Fruit fly (Drosophila melanogaster) whole organism, prepupa: ENCODE data around the gene CG10750.

Experiments used
- Blimp-1 ChIP-seq: fragments of 200-800 bp; sonication (Bioruptor generic); optimal IDR thresholded peaks from 3 replicates; lab custom pipeline; 2017; ENCODE audit warnings: missing biosample characterization, missing genetic modification characterization, mild to moderate bottlenecking, moderate library complexity, missing genetic modification reagents
- CG10631 ChIP-seq: fragments of 200-800 bp; sonication (Bioruptor generic); optimal IDR thresholded peaks from 2 replicates; lab custom pipeline; 2016; ENCODE audit warnings: missing biosample characterization, missing genetic modification characterization
- CG10669 ChIP-seq: fragments of 200-800 bp; sonication (Bioruptor generic); optimal IDR thresholded peaks from 3 replicates; lab custom pipeline; 2018; ENCODE audit warnings: missing biosample characterization, mild to moderate bottlenecking, missing genetic modification characterization, moderate library complexity
- CG11762 ChIP-seq: fragments of 200-800 bp; sonication (Bioruptor generic); optimal IDR thresholded peaks from 3 replicates; lab custom pipeline; 2016; ENCODE audit warnings: missing biosample characterization, missing genetic modification characterization; ENCODE audit not compliant: insufficient read depth
- CG11902 ChIP-seq: fragments of 200-800 bp; sonication (Bioruptor generic); optimal IDR thresholded peaks from 3 replicates; lab custom pipeline; 2016; ENCODE audit warnings: missing biosample characterization, missing genetic modification characterization
- CG15336 ChIP-seq: fragments of 200-800 bp; sonication (Bioruptor generic); IDR thresholded peaks from 2 replicates; pipeline ENCODE4 v1.3.6; 2022; ENCODE audit warnings: missing biosample characterization, missing genetic modification characterization
- CG16779 ChIP-seq: fragments of 200-800 bp; sonication (Bioruptor generic); optimal IDR thresholded peaks from 3 replicates; lab custom pipeline; 2017; ENCODE audit warnings: missing biosample characterization, mild to moderate bottlenecking, missing genetic modification characterization
- CG3032 ChIP-seq: fragments of 200-800 bp; optimal IDR thresholded peaks from 2 replicates; lab custom pipeline; 2019; ENCODE audit warnings: missing biosample characterization, mild to moderate bottlenecking, missing genetic modification characterization, moderate library complexity
- CG31627 ChIP-seq: fragments of 200-800 bp; sonication (Bioruptor generic); optimal IDR thresholded peaks from 3 replicates; lab custom pipeline; 2016; ENCODE audit warnings: missing biosample characterization, missing genetic modification characterization
- CG34406 ChIP-seq: fragments of 200-800 bp; sonication (Bioruptor generic); optimal IDR thresholded peaks from 3 replicates; lab custom pipeline; 2016; ENCODE audit warnings: missing biosample characterization, missing genetic modification characterization
- CG3919 ChIP-seq: fragments of 200-800 bp; sonication (Bioruptor generic); optimal IDR thresholded peaks from 3 replicates; lab custom pipeline; 2016; ENCODE audit warnings: missing biosample characterization, missing genetic modification characterization
- CG6276 ChIP-seq: fragments of 200-800 bp; sonication (Bioruptor generic); optimal IDR thresholded peaks from 2 replicates; lab custom pipeline; 2017; ENCODE audit warnings: missing biosample characterization, mild to moderate bottlenecking, missing genetic modification characterization
- CG6854 ChIP-seq: fragments of 200-800 bp; sonication (Bioruptor generic); optimal IDR thresholded peaks from 2 replicates; lab custom pipeline; 2017; ENCODE audit warnings: missing biosample characterization, mild to moderate bottlenecking, missing genetic modification characterization
- CG8319 ChIP-seq: fragments of 200-800 bp; sonication (Bioruptor generic); optimal IDR thresholded peaks from 3 replicates; lab custom pipeline; 2016; ENCODE audit warnings: missing biosample characterization, missing genetic modification characterization
- CG8632 ChIP-seq: fragments of 200-800 bp; sonication (Bioruptor generic); optimal IDR thresholded peaks from 3 replicates; lab custom pipeline; 2016; ENCODE audit warnings: missing biosample characterization, missing genetic modification characterization
- CG9139 ChIP-seq: fragments of 200-800 bp; sonication (Bioruptor generic); optimal IDR thresholded peaks from 3 replicates; lab custom pipeline; 2017; ENCODE audit warnings: missing biosample characterization, mild to moderate bottlenecking, missing genetic modification characterization
- Eip75B ChIP-seq: fragments of 200-800 bp; sonication (Bioruptor generic); optimal IDR thresholded peaks from 3 replicates; lab custom pipeline; 2016; ENCODE audit warnings: missing biosample characterization, missing genetic modification characterization
- Eip78C ChIP-seq: fragments of 200-800 bp; sonication (Bioruptor generic); peaks from one replicate; lab custom pipeline; 2016; ENCODE audit warnings: missing biosample characterization, missing genetic modification characterization
- Ets21C ChIP-seq: fragments of 200-800 bp; sonication (Bioruptor generic); optimal IDR thresholded peaks from 3 replicates; lab custom pipeline; 2016; ENCODE audit warnings: missing biosample characterization, missing genetic modification characterization
- Ets96B ChIP-seq: fragments of 200-800 bp; optimal IDR thresholded peaks from 2 replicates; lab custom pipeline; 2019; ENCODE audit warnings: missing biosample characterization, mild to moderate bottlenecking, missing genetic modification characterization, moderate library complexity
- Hr39 ChIP-seq: fragments of 200-800 bp; sonication (Bioruptor generic); optimal IDR thresholded peaks from 2 replicates; lab custom pipeline; 2016; ENCODE audit warnings: missing biosample characterization, missing genetic modification characterization
- Hr4 ChIP-seq: fragments of 200-800 bp; sonication (Bioruptor generic); optimal IDR thresholded peaks from 3 replicates; lab custom pipeline; 2016; ENCODE audit warnings: missing biosample characterization, missing genetic modification characterization
- Lpt ChIP-seq: fragments of 200-800 bp; sonication (Bioruptor generic); optimal IDR thresholded peaks from 3 replicates; lab custom pipeline; 2016; ENCODE audit warnings: missing biosample characterization, missing genetic modification characterization
- Met ChIP-seq: fragments of 200-800 bp; sonication (Bioruptor generic); optimal IDR thresholded peaks from 3 replicates; lab custom pipeline; 2016; ENCODE audit warnings: missing biosample characterization, missing genetic modification characterization
- OdsH ChIP-seq: fragments of 200-800 bp; sonication (Bioruptor generic); optimal IDR thresholded peaks from 3 replicates; lab custom pipeline; 2016; ENCODE audit warnings: missing biosample characterization, missing genetic modification characterization
- Smox ChIP-seq: fragments of 200-800 bp; sonication (Bioruptor generic); optimal IDR thresholded peaks from 3 replicates; lab custom pipeline; 2016; ENCODE audit warnings: missing biosample characterization, missing genetic modification characterization
- Sox102F ChIP-seq: fragments of 200-800 bp; sonication (Bioruptor generic); optimal IDR thresholded peaks from 2 replicates; lab custom pipeline; 2016; ENCODE audit warnings: missing biosample characterization, mild to moderate bottlenecking, missing genetic modification characterization
- Sox14 ChIP-seq: fragments of 200-800 bp; sonication (Bioruptor generic); optimal IDR thresholded peaks from 3 replicates; lab custom pipeline; 2016; ENCODE audit warnings: missing biosample characterization, missing genetic modification characterization
- Sox15 ChIP-seq: fragments of 200-800 bp; sonication (Bioruptor generic); optimal IDR thresholded peaks from 3 replicates; lab custom pipeline; 2016; ENCODE audit warnings: missing biosample characterization, missing genetic modification characterization
- achi ChIP-seq: fragments of 200-800 bp; sonication (Bioruptor generic); optimal IDR thresholded peaks from 3 replicates; lab custom pipeline; 2016; ENCODE audit warnings: missing biosample characterization, missing genetic modification characterization
- acj6 ChIP-seq: fragments of 200-800 bp; sonication (Bioruptor generic); optimal IDR thresholded peaks from 3 replicates; lab custom pipeline; 2016; ENCODE audit warnings: missing biosample characterization, missing genetic modification characterization
- cyc ChIP-seq: fragments of 200-800 bp; sonication (Bioruptor generic); optimal IDR thresholded peaks from 3 replicates; lab custom pipeline; 2016; ENCODE audit warnings: missing biosample characterization, missing genetic modification characterization
- dac ChIP-seq: fragments of 200-800 bp; sonication (Bioruptor generic); optimal IDR thresholded peaks from 2 replicates; lab custom pipeline; 2017; ENCODE audit warnings: missing biosample characterization, mild to moderate bottlenecking, missing genetic modification characterization
- dsx ChIP-seq: fragments of 200-800 bp; optimal IDR thresholded peaks from 3 replicates; lab custom pipeline; 2019; ENCODE audit warnings: missing biosample characterization, mild to moderate bottlenecking, missing genetic modification characterization, moderate library complexity; ENCODE audit not compliant: poor library complexity, severe bottlenecking
- eg ChIP-seq: fragments of 200-800 bp; sonication (Bioruptor generic); IDR thresholded peaks from 3 replicates; pipeline ENCODE4 v1.3.6; 2022; ENCODE audit warnings: missing biosample characterization, missing genetic modification characterization
- esn ChIP-seq: fragments of 200-800 bp; sonication (Bioruptor generic); optimal IDR thresholded peaks from 2 replicates; lab custom pipeline; 2016; ENCODE audit warnings: missing biosample characterization, mild to moderate bottlenecking, missing genetic modification characterization, moderate library complexity
- fd59A ChIP-seq: fragments of 200-800 bp; sonication (Bioruptor generic); optimal IDR thresholded peaks from 2 replicates; lab custom pipeline; 2017; ENCODE audit warnings: missing biosample characterization, mild to moderate bottlenecking, missing genetic modification characterization, missing genetic modification reagents
- fd85E ChIP-seq: fragments of 200-800 bp; sonication (Bioruptor generic); optimal IDR thresholded peaks from 3 replicates; lab custom pipeline; 2016; ENCODE audit warnings: missing biosample characterization, missing genetic modification characterization
- net ChIP-seq: fragments of 200-800 bp; sonication (Bioruptor generic); optimal IDR thresholded peaks from 3 replicates; lab custom pipeline; 2016; ENCODE audit warnings: missing biosample characterization, missing genetic modification characterization
- pdm3 ChIP-seq: fragments of 200-800 bp; sonication (Bioruptor generic); optimal IDR thresholded peaks from 3 replicates; lab custom pipeline; 2016; ENCODE audit warnings: missing biosample characterization, missing genetic modification characterization
- salr ChIP-seq, 2 experiments: fragments of 200-800 bp; sonication (Bioruptor generic); optimal IDR thresholded peaks; 3 replicates each; lab custom pipeline; 2016 to 2018; ENCODE audit warnings: missing biosample characterization in 2 of 2, missing genetic modification characterization in 2 of 2, mild to moderate bottlenecking in 1 of 2
- spab ChIP-seq: fragments of 200-800 bp; sonication (Bioruptor generic); optimal IDR thresholded peaks from 2 replicates; lab custom pipeline; 2017; ENCODE audit warnings: missing biosample characterization, mild to moderate bottlenecking, missing genetic modification characterization, missing genetic modification reagents
- ss ChIP-seq, 2 experiments: fragments of 200-800 bp; sonication (Bioruptor generic); optimal IDR thresholded peaks; 2 replicates in 1 of 2; 3 replicates in 1 of 2; lab custom pipeline; 2017 to 2018; ENCODE audit warnings: mild to moderate bottlenecking in 2 of 2, missing biosample characterization in 2 of 2, missing genetic modification characterization in 2 of 2, moderate library complexity in 1 of 2
- svp ChIP-seq: fragments of 200-800 bp; sonication (Bioruptor generic); peaks from one replicate; lab custom pipeline; 2016; ENCODE audit warnings: missing biosample characterization, missing genetic modification characterization
- topi ChIP-seq: fragments of 200-800 bp; sonication (Bioruptor generic); optimal IDR thresholded peaks from 3 replicates; lab custom pipeline; 2016; ENCODE audit warnings: missing biosample characterization, missing genetic modification characterization
- vri ChIP-seq: fragments of 200-800 bp; sonication (Bioruptor generic); optimal IDR thresholded peaks from 3 replicates; lab custom pipeline; 2016; ENCODE audit warnings: missing biosample characterization, mild to moderate bottlenecking, missing genetic modification characterization

The CG10750 gene

DNA sequence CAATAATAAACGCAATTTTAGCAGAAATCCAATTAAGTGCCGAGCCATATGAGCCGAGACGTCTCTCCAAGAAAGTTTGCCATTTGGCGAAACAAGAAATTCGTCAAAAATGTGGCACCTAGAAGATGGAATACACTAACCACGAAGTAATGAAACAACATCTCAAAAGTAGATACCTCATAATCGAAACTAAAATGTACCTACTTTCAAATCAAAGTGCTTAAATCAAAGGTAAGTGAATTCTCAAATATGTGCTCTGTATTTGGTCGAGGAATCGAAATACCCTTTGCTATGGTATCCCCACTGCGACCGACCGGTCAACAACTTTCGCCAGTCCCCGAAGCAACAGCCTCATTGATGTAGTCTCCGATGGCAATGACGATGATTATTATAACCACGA lies 7.6 kb downstream of the CG10750 start (continued):
- TF ChIP-seq cyc (GFP tag; lab: Kevin White, UChicago) (no peak), salr (GFP tag; optimal IDR thresholded peaks at IDR 0.05; lab: Kevin White, UChicago) (peak in 1 of 2 experiments; percentile 16), CG16779 (tag; lab: Kevin White, UChicago) (no peak), CG31627 (GFP tag; lab: Kevin White, UChicago) (no peak), Blimp-1 (GFP tag; lab: Kevin White, UChicago) (no peak), CG10669 (GFP tag; lab: Kevin White, UChicago) (no peak)

- no peak for TF ChIP-seq CG10631 (GFP tag; lab: Kevin White, UChicago)
- no peak for TF ChIP-seq CG6854 (GFP tag; lab: Kevin White, UChicago)
- TF ChIP-seq Ets96B (tag; lab: Kevin White, UChicago): no peak
- no peak for TF ChIP-seq dsx (GFP tag; lab: Kevin White, UChicago)
- TF ChIP-seq Hr4 (GFP tag; lab: Kevin White, UChicago): no peak
- TF ChIP-seq achi: no peak
- no peak for TF ChIP-seq CG9139
- TF ChIP-seq Eip75B (GFP tag; lab: Kevin White, UChicago): no peak
- TF ChIP-seq, all 60 proteins: peak for 0
These were observed 13.4 kb downstream of the CG10750 start for dm6 chr2L:19313442-19313841.

DNA sequence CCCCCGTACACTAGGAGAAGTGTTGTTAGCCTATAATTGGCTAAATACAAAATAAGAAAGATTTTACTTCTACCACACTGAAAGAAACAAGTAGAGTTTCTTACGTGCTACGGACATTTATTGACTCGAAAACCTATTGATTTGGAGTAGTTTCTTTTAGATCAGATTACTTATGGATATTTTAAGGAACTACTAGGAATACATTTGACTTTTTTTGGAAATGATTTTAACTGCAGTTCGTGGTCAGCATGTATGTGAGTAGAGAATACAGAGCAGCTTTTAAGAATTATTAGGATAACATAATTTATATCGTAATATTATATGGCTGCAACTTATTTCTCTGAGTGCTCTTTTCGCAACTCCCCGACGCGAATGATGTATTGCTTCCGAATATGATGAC lies 14.5 kb downstream of the CG10750 start:
- TF ChIP-seq Lpt (GFP tag; lab: Kevin White, UChicago): peak; percentile 52
- peak; percentile 69 for TF ChIP-seq acj6 (GFP tag; lab: Kevin White, UChicago)
- peak; percentile 37 for TF ChIP-seq CG11902
- peak; percentile 15 for TF ChIP-seq vri (GFP tag; lab: Kevin White, UChicago)
- TF ChIP-seq Sox15 (GFP tag; lab: Kevin White, UChicago): peak; percentile 53
- peak; percentile 75 to 82 for TF ChIP-seq ss (GFP tag; optimal IDR thresholded peaks at IDR 0.05; lab: Kevin White, UChicago)
- peak; percentile 80 for TF ChIP-seq Ets96B (tag; lab: Kevin White, UChicago)
- TF ChIP-seq salr (GFP tag; optimal IDR thresholded peaks at IDR 0.05; lab: Kevin White, UChicago): peak; percentile 14 to 86
- no peak for TF ChIP-seq fd85E (GFP tag; lab: Kevin White, UChicago)
- peak; percentile 70 for TF ChIP-seq CG10669 (GFP tag; lab: Kevin White, UChicago)
- peak; percentile 78 for TF ChIP-seq fd59A (GFP tag; lab: Kevin White, UChicago)
- TF ChIP-seq Eip75B (GFP tag; lab: Kevin White, UChicago): peak; percentile 79
- TF ChIP-seq Blimp-1 (GFP tag; lab: Kevin White, UChicago): no peak
- TF ChIP-seq topi (GFP tag; lab: Kevin White, UChicago): peak; percentile 74
- TF ChIP-seq svp (GFP tag; lab: Kevin White, UChicago): peak; percentile 80
- TF ChIP-seq Sox14 (GFP tag; lab: Kevin White, UChicago): peak; percentile 77
- peak; percentile 16 for TF ChIP-seq dac (GFP tag; lab: Kevin White, UChicago)
- peak; percentile 78 for TF ChIP-seq CG3032 (tag; lab: Kevin White, UChicago)
- peak; percentile 49 for TF ChIP-seq Sox102F (GFP tag; lab: Kevin White, UChicago)
- TF ChIP-seq pdm3 (GFP tag; lab: Kevin White, UChicago): peak; percentile 73
- TF ChIP-seq CG11762 (GFP tag; lab: Kevin White, UChicago): peak; percentile 50
- peak; percentile 61 for TF ChIP-seq CG34406
- peak; percentile 24 for TF ChIP-seq Ets21C (GFP tag; lab: Kevin White, UChicago)
- TF ChIP-seq Hr39 (GFP tag; lab: Kevin White, UChicago): peak; percentile 66
- TF ChIP-seq Met (GFP tag; lab: Kevin White, UChicago): peak; percentile 60
- peak; percentile 69 for TF ChIP-seq esn (GFP tag; lab: Kevin White, UChicago)
- TF ChIP-seq CG8632 (GFP tag; lab: Kevin White, UChicago): peak; percentile 66
- TF ChIP-seq CG31627 (GFP tag; lab: Kevin White, UChicago): peak; percentile 57
- peak; percentile 65 for TF ChIP-seq cyc (GFP tag; lab: Kevin White, UChicago)
- peak; percentile 35 for TF ChIP-seq CG6276
- TF ChIP-seq OdsH (GFP tag; lab: Kevin White, UChicago): peak; percentile 68
- peak; percentile 66 for TF ChIP-seq CG15336 (GFP tag; lab: Robert Waterston, UW)
- TF ChIP-seq Eip78C (GFP tag; lab: Kevin White, UChicago): peak; percentile 96
- peak; percentile 47; the same call in 2 of the 3 replicates for TF ChIP-seq eg (GFP tag; lab: Robert Waterston, UW)
- peak; percentile 79 for TF ChIP-seq net (GFP tag; lab: Kevin White, UChicago)
- TF ChIP-seq spab (GFP tag; lab: Kevin White, UChicago): peak; percentile 69
- peak; percentile 12 for TF ChIP-seq CG8319
- TF ChIP-seq Smox (GFP tag; lab: Kevin White, UChicago): peak; percentile 59
- TF ChIP-seq CG9139: peak; percentile 51
- TF ChIP-seq CG10631 (GFP tag; lab: Kevin White, UChicago): peak; percentile 83
- TF ChIP-seq Hr4 (GFP tag; lab: Kevin White, UChicago): peak; percentile 78
- peak; percentile 78 for TF ChIP-seq CG3919 (GFP tag; lab: Kevin White, UChicago)
